Worm (Caenorhabditis elegans) whole organism, L4 larva: Measurements from ENCODE around the gene hpr-17.

Source experiments
- lin-39 ChIP-seq: fragments of 150-350 bp; optimal IDR thresholded peaks from 2 replicates; lab custom pipeline; 2014; ENCODE audit warnings: missing biosample characterization, missing genetic modification reagents, missing genetic modification characterization
- madf-9 ChIP-seq: fragments of 200-800 bp; sonication (Bioruptor generic); conservative IDR thresholded peaks from 2 replicates; pipeline ENCODE4 v1.3.6; 2022; ENCODE audit warnings: missing genetic modification reagents, missing genetic modification characterization, missing compliant biosample characterization
- spr-1 ChIP-seq: sonication (generic microtip); optimal IDR thresholded peaks from 2 replicates; lab custom pipeline; 2016; ENCODE audit warnings: mild to moderate bottlenecking, missing genetic modification characterization, missing compliant biosample characterization

ce11 chrII:13156971-13157370, at the start of gene hpr-17, which contains the start of gene F32A11.1:
- TF ChIP-seq madf-9 (GFP tag; lab: Robert Waterston, UW): peak; percentile 71; the same call in 1 of the 2 replicates
- TF ChIP-seq spr-1: peak; percentile 24
- no peak for TF ChIP-seq lin-39 (tag; lab: Kevin White, UChicago)
